Fruit fly (Drosophila melanogaster) whole organism, embryonic: Measurements from ENCODE around the gene CG32944.

Source experiments
- Bdp1 ChIP-seq: fragments of 200-800 bp; sonication (Bioruptor generic); optimal IDR thresholded peaks from 3 replicates; lab custom pipeline; 2016; ENCODE audit warnings: missing biosample characterization, missing genetic modification characterization
- CG1024 ChIP-seq: fragments of 200-800 bp; sonication (Bioruptor generic); IDR thresholded peaks from 2 replicates; pipeline ENCODE4 v1.3.6; 2022; ENCODE audit warnings: missing biosample characterization, missing genetic modification characterization
- CG10543 ChIP-seq: fragments of 200-800 bp; sonication (Bioruptor generic); optimal IDR thresholded peaks from 3 replicates; lab custom pipeline; 2017; ENCODE audit warnings: missing biosample characterization, mild to moderate bottlenecking, missing genetic modification characterization, moderate library complexity
- CG10959 ChIP-seq: fragments of 200-800 bp; sonication (Bioruptor generic); IDR thresholded peaks from 2 replicates; pipeline ENCODE4 v1.3.6; 2022; ENCODE audit warnings: missing biosample characterization, missing genetic modification characterization
- CG11247 ChIP-seq: fragments of 200-800 bp; sonication (Bioruptor generic); IDR thresholded peaks from 2 replicates; pipeline ENCODE4 v1.3.6; 2022; ENCODE audit warnings: missing biosample characterization, missing genetic modification characterization
- CG13775 ChIP-seq: fragments of 200-800 bp; sonication (Bioruptor generic); optimal IDR thresholded peaks from 3 replicates; lab custom pipeline; 2017; ENCODE audit warnings: missing biosample characterization, mild to moderate bottlenecking, missing genetic modification characterization
- CG14014 ChIP-seq: fragments of 200-800 bp; sonication (Bioruptor generic); IDR thresholded peaks from 2 replicates; pipeline ENCODE4 v1.3.6; 2022; ENCODE audit warnings: missing biosample characterization, missing genetic modification characterization
- CG15269 ChIP-seq: fragments of 200-800 bp; sonication (Bioruptor generic); optimal IDR thresholded peaks from 2 replicates; lab custom pipeline; 2018; ENCODE audit warnings: missing biosample characterization, mild to moderate bottlenecking, missing genetic modification characterization, moderate library complexity
- CG1529 ChIP-seq: fragments of 200-800 bp; sonication (Bioruptor generic); optimal IDR thresholded peaks from 3 replicates; lab custom pipeline; 2018; ENCODE audit warnings: missing biosample characterization, missing genetic modification characterization
- CG15696 ChIP-seq: fragments of 200-800 bp; sonication (Bioruptor generic); optimal IDR thresholded peaks from 2 replicates; lab custom pipeline; 2019; ENCODE audit warnings: missing biosample characterization, mild to moderate bottlenecking, missing genetic modification characterization, moderate library complexity
- CG16813 ChIP-seq: fragments of 200-800 bp; sonication (Bioruptor generic); IDR thresholded peaks from 3 replicates; pipeline ENCODE4 v1.3.6; 2022; ENCODE audit warnings: missing biosample characterization, missing genetic modification characterization; ENCODE audit not compliant: partially characterized antibody
- CG16815 ChIP-seq: fragments of 200-800 bp; sonication (Bioruptor generic); optimal IDR thresholded peaks from 3 replicates; lab custom pipeline; 2017; ENCODE audit warnings: missing biosample characterization, mild to moderate bottlenecking, missing genetic modification characterization
- CG17829 ChIP-seq: fragments of 200-800 bp; optimal IDR thresholded peaks from 2 replicates; lab custom pipeline; 2019; ENCODE audit warnings: missing biosample characterization, mild to moderate bottlenecking, missing genetic modification characterization, moderate library complexity
- CG30020 ChIP-seq: fragments of 200-800 bp; optimal IDR thresholded peaks from 2 replicates; lab custom pipeline; 2019; ENCODE audit warnings: missing biosample characterization, mild to moderate bottlenecking, missing genetic modification characterization, moderate library complexity
- CG31388 ChIP-seq: fragments of 200-800 bp; sonication (Bioruptor generic); optimal IDR thresholded peaks from 2 replicates; lab custom pipeline; 2016; ENCODE audit warnings: missing biosample characterization, missing genetic modification characterization
- CG32767 ChIP-seq: fragments of 200-800 bp; sonication (Bioruptor generic); IDR thresholded peaks from 2 replicates; pipeline ENCODE4 v1.3.6; 2022; ENCODE audit warnings: missing biosample characterization, missing genetic modification characterization
- CG3726 ChIP-seq: fragments of 200-800 bp; sonication (Bioruptor generic); IDR thresholded peaks from 3 replicates; pipeline ENCODE4, ENCODE4 v1.3.6; 2022; ENCODE audit warnings: missing biosample characterization, missing genetic modification characterization
- CG4707 ChIP-seq: fragments of 200-800 bp; sonication (Bioruptor generic); optimal IDR thresholded peaks from 2 replicates; lab custom pipeline; 2018; ENCODE audit warnings: missing biosample characterization, mild to moderate bottlenecking, missing genetic modification characterization, moderate library complexity
- CG7963 ChIP-seq: fragments of 200-800 bp; sonication (Bioruptor generic); IDR thresholded peaks from 3 replicates; pipeline ENCODE4 v1.3.6; 2022; ENCODE audit warnings: missing biosample characterization, missing genetic modification characterization; ENCODE audit not compliant: partially characterized antibody
- Dbx ChIP-seq: fragments of 200-800 bp; sonication (Bioruptor generic); IDR thresholded peaks from 3 replicates; pipeline ENCODE4 v1.3.6; 2022; ENCODE audit warnings: missing biosample characterization, missing genetic modification characterization
- HmgZ ChIP-seq: fragments of 200-800 bp; sonication (Bioruptor generic); optimal IDR thresholded peaks from 2 replicates; lab custom pipeline; 2018; ENCODE audit warnings: missing biosample characterization, mild to moderate bottlenecking, missing genetic modification characterization
- Kr ChIP-seq: fragments of 200-800 bp; sonication (Bioruptor generic); optimal IDR thresholded peaks from 2 replicates; lab custom pipeline; 2017; ENCODE audit warnings: missing biosample characterization, mild to moderate bottlenecking, missing genetic modification characterization
- Nf-YA ChIP-seq: fragments of 200-800 bp; sonication (Bioruptor generic); IDR thresholded peaks from 2 replicates; pipeline ENCODE4 v1.3.6; 2022; ENCODE audit warnings: missing biosample characterization, missing genetic modification characterization
- NfI ChIP-seq: fragments of 200-800 bp; sonication (Bioruptor generic); optimal IDR thresholded peaks from 3 replicates; lab custom pipeline; 2018; ENCODE audit warnings: missing biosample characterization, mild to moderate bottlenecking, missing genetic modification characterization, moderate library complexity
- Optix ChIP-seq: fragments of 200-800 bp; sonication (Bioruptor generic); IDR thresholded peaks from 3 replicates; pipeline ENCODE4 v1.3.6; 2022; ENCODE audit warnings: missing biosample characterization, missing genetic modification characterization
- Rx ChIP-seq: fragments of 200-800 bp; sonication (Bioruptor generic); IDR thresholded peaks from 2 replicates; pipeline ENCODE4 v1.3.6; 2022; ENCODE audit warnings: missing biosample characterization, missing genetic modification characterization
- Spps ChIP-seq: fragments of 200-800 bp; sonication (Bioruptor generic); optimal IDR thresholded peaks from 2 replicates; lab custom pipeline; 2018; ENCODE audit warnings: missing biosample characterization, mild to moderate bottlenecking, missing genetic modification characterization
- Sry-δ ChIP-seq: fragments of 200-800 bp; sonication (Bioruptor generic); optimal IDR thresholded peaks from 2 replicates; lab custom pipeline; 2016; ENCODE audit warnings: missing biosample characterization, missing genetic modification characterization
- ash1 ChIP-seq: fragments of 200-800 bp; sonication (Bioruptor generic); optimal IDR thresholded peaks from 2 replicates; lab custom pipeline; 2018; ENCODE audit warnings: missing biosample characterization, mild to moderate bottlenecking, missing genetic modification characterization
- ato ChIP-seq: fragments of 200-800 bp; sonication (Bioruptor generic); IDR thresholded peaks from 2 replicates; pipeline ENCODE4 v1.3.6; 2022; ENCODE audit warnings: missing biosample characterization, missing genetic modification characterization; ENCODE audit not compliant: partially characterized antibody
- bbx ChIP-seq: fragments of 200-800 bp; sonication (Bioruptor generic); IDR thresholded peaks from 2 replicates; pipeline ENCODE4 v1.3.6; 2022; ENCODE audit warnings: missing biosample characterization, missing genetic modification characterization; ENCODE audit not compliant: partially characterized antibody
- cas ChIP-seq: fragments of 200-800 bp; sonication (Bioruptor generic); IDR thresholded peaks from 2 replicates; pipeline ENCODE4 v1.3.6; 2022; ENCODE audit warnings: missing biosample characterization, missing genetic modification characterization
- chif ChIP-seq, 2 experiments: fragments of 200-800 bp; sonication (Bioruptor generic); optimal IDR thresholded peaks; 3 replicates each; lab custom pipeline; 2016; ENCODE audit warnings: missing biosample characterization in 2 of 2, missing genetic modification characterization in 2 of 2
- cwo ChIP-seq: fragments of 200-800 bp; sonication (Bioruptor generic); optimal IDR thresholded peaks from 3 replicates; lab custom pipeline; 2017; ENCODE audit warnings: missing biosample characterization, missing genetic modification characterization, mild to moderate bottlenecking, moderate library complexity, missing genetic modification reagents
- en ChIP-seq: fragments of 200-800 bp; sonication (Bioruptor generic); optimal IDR thresholded peaks from 2 replicates; lab custom pipeline; 2016; ENCODE audit warnings: missing biosample characterization, missing genetic modification characterization
- exex ChIP-seq: fragments of 200-800 bp; sonication (Bioruptor generic); optimal IDR thresholded peaks from 4 replicates; lab custom pipeline; 2018; ENCODE audit warnings: missing biosample characterization, mild to moderate bottlenecking, missing genetic modification characterization, moderate library complexity
- fd64A ChIP-seq: fragments of 200-800 bp; sonication (Bioruptor generic); optimal IDR thresholded peaks from 3 replicates; lab custom pipeline; 2018; ENCODE audit warnings: missing biosample characterization, mild to moderate bottlenecking, missing genetic modification characterization
- fu2 ChIP-seq: fragments of 200-800 bp; sonication (Bioruptor generic); optimal IDR thresholded peaks from 2 replicates; lab custom pipeline; 2016; ENCODE audit warnings: missing biosample characterization, missing genetic modification characterization
- gcm2 ChIP-seq: fragments of 200-800 bp; sonication (Bioruptor generic); optimal IDR thresholded peaks from 2 replicates; lab custom pipeline; 2016; ENCODE audit warnings: missing biosample characterization, missing genetic modification characterization
- ham ChIP-seq: fragments of 200-800 bp; sonication (Bioruptor generic); IDR thresholded peaks from 2 replicates; pipeline ENCODE4 v1.3.6; 2022; ENCODE audit warnings: missing biosample characterization, missing genetic modification characterization
- ken ChIP-seq: fragments of 200-800 bp; sonication (Bioruptor generic); IDR thresholded peaks from 3 replicates; pipeline ENCODE4 v1.3.6; 2022; ENCODE audit warnings: missing biosample characterization, missing genetic modification characterization
- pb ChIP-seq: fragments of 200-800 bp; sonication (Bioruptor generic); optimal IDR thresholded peaks from 3 replicates; lab custom pipeline; 2016; ENCODE audit warnings: missing biosample characterization, missing genetic modification characterization
- pfk ChIP-seq: fragments of 200-800 bp; sonication (Bioruptor generic); optimal IDR thresholded peaks from 2 replicates; lab custom pipeline; 2018; ENCODE audit warnings: missing biosample characterization, mild to moderate bottlenecking, missing genetic modification characterization, moderate library complexity
- pho ChIP-seq: fragments of 200-800 bp; sonication (Bioruptor generic); optimal IDR thresholded peaks from 2 replicates; lab custom pipeline; 2016; ENCODE audit warnings: missing biosample characterization, missing genetic modification characterization
- psq ChIP-seq: fragments of 200-800 bp; sonication (Bioruptor generic); optimal IDR thresholded peaks from 2 replicates; lab custom pipeline; 2017; ENCODE audit warnings: missing biosample characterization, missing genetic modification characterization
- ranshi ChIP-seq: fragments of 200-800 bp; sonication (Bioruptor generic); IDR thresholded peaks from 2 replicates; pipeline ENCODE4 v1.3.6; 2022; ENCODE audit warnings: missing biosample characterization, missing genetic modification characterization
- slbo ChIP-seq: fragments of 200-800 bp; sonication (Bioruptor generic); IDR thresholded peaks from 2 replicates; pipeline ENCODE4 v1.3.6; 2022; ENCODE audit warnings: missing biosample characterization, missing genetic modification characterization
- trem ChIP-seq: fragments of 200-800 bp; optimal IDR thresholded peaks from 3 replicates; lab custom pipeline; 2019; ENCODE audit warnings: missing biosample characterization, mild to moderate bottlenecking, missing genetic modification characterization, moderate library complexity
- wdn ChIP-seq: fragments of 200-800 bp; sonication (Bioruptor generic); IDR thresholded peaks from 2 replicates; pipeline ENCODE4 v1.3.6; 2022; ENCODE audit warnings: missing biosample characterization, missing genetic modification characterization
- wor ChIP-seq: fragments of 200-800 bp; sonication (Bioruptor generic); IDR thresholded peaks from 2 replicates; pipeline ENCODE4 v1.3.6; 2022; ENCODE audit warnings: missing biosample characterization, missing genetic modification characterization

Gene CG32944

dm6 chr3R:4381079-4381919 lies 38.1 kb downstream of the CG32944 start, which contains the start of gene Cont (continued):
- TF ChIP-seq CG17829 (tag; lab: Kevin White, UChicago) = peak; percentile 24
- TF ChIP-seq CG15696 (tag; lab: Kevin White, UChicago) = no peak
- TF ChIP-seq CG14014 (GFP tag; lab: Robert Waterston, UW) = no peak
- no peak for TF ChIP-seq CG32767 (GFP tag; lab: Robert Waterston, UW)
- TF ChIP-seq wor (GFP tag; lab: Robert Waterston, UW) = no peak
- no peak for TF ChIP-seq fu2
- no peak for TF ChIP-seq wdn (GFP tag; lab: Robert Waterston, UW)
- TF ChIP-seq cas (GFP tag; lab: Robert Waterston, UW) = no peak
- TF ChIP-seq CG7963 (GFP tag; lab: Robert Waterston, UW) = peak; percentile 94
- TF ChIP-seq pb (GFP tag; lab: Kevin White, UChicago) = no peak
- no peak for TF ChIP-seq ranshi
- TF ChIP-seq psq = no peak
- peak; percentile 95 for TF ChIP-seq Sry-δ (GFP tag; lab: Kevin White, UChicago)
- no peak for TF ChIP-seq CG16815 (GFP tag; lab: Kevin White, UChicago)
- TF ChIP-seq HmgZ (tag; lab: Kevin White, UChicago) = peak; percentile 58
- TF ChIP-seq CG3726 (GFP tag; lab: Robert Waterston, UW) = no peak
- TF ChIP-seq ash1 (GFP tag; lab: Kevin White, UChicago) = no peak
- no peak for TF ChIP-seq CG4707 (GFP tag; lab: Kevin White, UChicago)
- no peak for TF ChIP-seq Kr (GFP tag; lab: Kevin White, UChicago)
- TF ChIP-seq cwo (GFP tag; lab: Kevin White, UChicago) = no peak
- no peak for TF ChIP-seq ken (GFP tag; lab: Robert Waterston, UW)
- TF ChIP-seq CG11247 (GFP tag; lab: Robert Waterston, UW) = no peak
- TF ChIP-seq CG1529 (GFP tag; lab: Kevin White, UChicago) = no peak
- peak; percentile 98 for TF ChIP-seq bbx (GFP tag; lab: Robert Waterston, UW)
- no peak for TF ChIP-seq NfI (GFP tag; lab: Kevin White, UChicago)
- no peak for TF ChIP-seq chif (GFP tag; optimal IDR thresholded peaks at IDR 0.05; lab: Kevin White, UChicago)
- TF ChIP-seq ham (GFP tag; lab: Robert Waterston, UW) = no peak
- TF ChIP-seq pfk (GFP tag; lab: Kevin White, UChicago) = no peak
- peak; percentile 61 for TF ChIP-seq CG30020
- TF ChIP-seq CG10543 = no peak
- no peak for TF ChIP-seq exex (tag; lab: Kevin White, UChicago)
- no peak for TF ChIP-seq CG15269 (tag; lab: Kevin White, UChicago)
- TF ChIP-seq CG13775 (GFP tag; lab: Kevin White, UChicago) = no peak
- TF ChIP-seq Spps = no peak
- no peak for TF ChIP-seq fd64A (GFP tag; lab: Kevin White, UChicago)
- no peak for TF ChIP-seq pho
- no peak for TF ChIP-seq CG1024
- TF ChIP-seq slbo (GFP tag; lab: Robert Waterston, UW) = no peak
- TF ChIP-seq trem (tag; lab: Kevin White, UChicago) = peak; percentile 60
- no peak for TF ChIP-seq CG10959 (GFP tag; lab: Robert Waterston, UW)
- peak; percentile 93 for TF ChIP-seq CG16813 (GFP tag; lab: Robert Waterston, UW)
- TF ChIP-seq Dbx = peak; percentile 60; the same call in 1 of the 3 replicates
- no peak for TF ChIP-seq Nf-YA (GFP tag; lab: Robert Waterston, UW)
- TF ChIP-seq Optix (GFP tag; lab: Robert Waterston, UW) = no peak
- no peak for TF ChIP-seq Bdp1 (GFP tag; lab: Kevin White, UChicago)
- TF ChIP-seq CG31388 (GFP tag; lab: Kevin White, UChicago) = no peak
- no peak for TF ChIP-seq gcm2 (GFP tag; lab: Kevin White, UChicago)
- no peak for TF ChIP-seq en (GFP tag; lab: Kevin White, UChicago)
- TF ChIP-seq Rx (GFP tag; lab: Robert Waterston, UW) = no peak
- TF ChIP-seq ato (GFP tag; lab: Robert Waterston, UW) = peak; percentile 97
